Fruit fly (Drosophila melanogaster) whole organism, embryonic: ENCODE measurements around the gene CG44838.

Experiments
- Atf-2 ChIP-seq: fragments of 200-800 bp; sonication (Bioruptor generic); optimal IDR thresholded peaks from 2 replicates; lab custom pipeline; 2016; ENCODE audit warnings: missing biosample characterization, missing genetic modification characterization
- BEAF-32 ChIP-seq: fragments of 200-800 bp; sonication (Bioruptor generic); optimal IDR thresholded peaks from 3 replicates; lab custom pipeline; 2017; ENCODE audit warnings: missing biosample characterization, missing genetic modification characterization, mild to moderate bottlenecking, moderate library complexity, missing genetic modification reagents
- CG10267 ChIP-seq: fragments of 200-800 bp; sonication (Bioruptor generic); optimal IDR thresholded peaks from 2 replicates; lab custom pipeline; 2018; ENCODE audit warnings: missing biosample characterization, mild to moderate bottlenecking, missing genetic modification characterization, moderate library complexity
- CG13123 ChIP-seq: fragments of 200-800 bp; sonication (Bioruptor generic); optimal IDR thresholded peaks from 2 replicates; lab custom pipeline; 2016; ENCODE audit warnings: missing biosample characterization, missing genetic modification characterization
- CG13775 ChIP-seq: fragments of 200-800 bp; sonication (Bioruptor generic); optimal IDR thresholded peaks from 3 replicates; lab custom pipeline; 2017; ENCODE audit warnings: missing biosample characterization, mild to moderate bottlenecking, missing genetic modification characterization
- CG13894 ChIP-seq: fragments of 200-800 bp; sonication (Bioruptor generic); optimal IDR thresholded peaks from 3 replicates; lab custom pipeline; 2018; ENCODE audit warnings: missing biosample characterization, mild to moderate bottlenecking, missing genetic modification characterization, moderate library complexity
- CG14050 ChIP-seq: fragments of 200-800 bp; sonication (Bioruptor generic); IDR thresholded peaks from 3 replicates; pipeline ENCODE4 v1.3.6; 2022; ENCODE audit warnings: missing biosample characterization, missing genetic modification characterization
- CG15514 ChIP-seq: fragments of 200-800 bp; sonication (Bioruptor generic); optimal IDR thresholded peaks from 3 replicates; lab custom pipeline; 2017; ENCODE audit warnings: missing biosample characterization, missing genetic modification characterization, mild to moderate bottlenecking, moderate library complexity, missing genetic modification reagents
- CG17186 ChIP-seq: fragments of 200-800 bp; sonication (Bioruptor generic); optimal IDR thresholded peaks from 3 replicates; lab custom pipeline; 2017; ENCODE audit warnings: missing biosample characterization, missing genetic modification reagents, missing genetic modification characterization
- CG17802 ChIP-seq: fragments of 200-800 bp; sonication (Bioruptor generic); optimal IDR thresholded peaks from 2 replicates; lab custom pipeline; 2018; ENCODE audit warnings: missing biosample characterization, mild to moderate bottlenecking, missing genetic modification characterization, moderate library complexity
- CG18476 ChIP-seq: fragments of 200-800 bp; sonication (Bioruptor generic); optimal IDR thresholded peaks from 2 replicates; lab custom pipeline; 2016; ENCODE audit warnings: missing biosample characterization, mild to moderate bottlenecking, missing genetic modification characterization
- CG2116 ChIP-seq: fragments of 200-800 bp; sonication (Bioruptor generic); optimal IDR thresholded peaks from 3 replicates; lab custom pipeline; 2018; ENCODE audit warnings: missing biosample characterization, mild to moderate bottlenecking, missing genetic modification characterization
- CG2199 ChIP-seq: fragments of 200-800 bp; sonication (Bioruptor generic); IDR thresholded peaks from 3 replicates; pipeline ENCODE4 v1.3.6; 2022; ENCODE audit warnings: missing biosample characterization, missing genetic modification characterization
- CG2875 ChIP-seq: fragments of 200-800 bp; sonication (Bioruptor generic); optimal IDR thresholded peaks from 2 replicates; lab custom pipeline; 2017; ENCODE audit warnings: missing biosample characterization, mild to moderate bottlenecking, missing genetic modification characterization, missing genetic modification reagents
- CG32532 ChIP-seq: fragments of 200-800 bp; sonication (Bioruptor generic); IDR thresholded peaks from 2 replicates; pipeline ENCODE4 v1.3.6; 2022; ENCODE audit warnings: missing biosample characterization, missing genetic modification characterization
- CG33213 ChIP-seq: fragments of 200-800 bp; sonication (Bioruptor generic); optimal IDR thresholded peaks from 3 replicates; lab custom pipeline; 2016; ENCODE audit warnings: missing biosample characterization, missing genetic modification characterization
- CG33557 ChIP-seq: fragments of 200-800 bp; sonication (Bioruptor generic); optimal IDR thresholded peaks from 2 replicates; lab custom pipeline; 2019; ENCODE audit warnings: missing biosample characterization, mild to moderate bottlenecking, missing genetic modification characterization, moderate library complexity
- CG5245 ChIP-seq: fragments of 200-800 bp; sonication (Bioruptor generic); optimal IDR thresholded peaks from 3 replicates; lab custom pipeline; 2016; ENCODE audit warnings: missing biosample characterization, missing genetic modification characterization
- CG8924 ChIP-seq: fragments of 200-800 bp; optimal IDR thresholded peaks from 3 replicates; lab custom pipeline; 2019; ENCODE audit warnings: missing biosample characterization, mild to moderate bottlenecking, missing genetic modification characterization, moderate library complexity
- CG8944 ChIP-seq: fragments of 200-800 bp; sonication (Bioruptor generic); optimal IDR thresholded peaks from 3 replicates; lab custom pipeline; 2016; ENCODE audit warnings: missing biosample characterization, missing genetic modification characterization
- D19A ChIP-seq: fragments of 200-800 bp; optimal IDR thresholded peaks from 3 replicates; lab custom pipeline; 2019; ENCODE audit warnings: missing biosample characterization, mild to moderate bottlenecking, missing genetic modification characterization, moderate library complexity
- Dp ChIP-seq: fragments of 200-800 bp; sonication (Bioruptor generic); optimal IDR thresholded peaks from 2 replicates; lab custom pipeline; 2018; ENCODE audit warnings: missing biosample characterization, mild to moderate bottlenecking, missing genetic modification characterization, moderate library complexity
- Fer1 ChIP-seq: fragments of 200-800 bp; sonication (Bioruptor generic); optimal IDR thresholded peaks from 2 replicates; lab custom pipeline; 2017; ENCODE audit warnings: missing biosample characterization, mild to moderate bottlenecking, missing genetic modification characterization
- Fer3 ChIP-seq: fragments of 200-800 bp; sonication (Bioruptor generic); optimal IDR thresholded peaks from 2 replicates; lab custom pipeline; 2018; ENCODE audit warnings: missing biosample characterization, mild to moderate bottlenecking, missing genetic modification characterization, moderate library complexity
- Kr ChIP-seq: fragments of 200-800 bp; sonication (Bioruptor generic); optimal IDR thresholded peaks from 2 replicates; lab custom pipeline; 2017; ENCODE audit warnings: missing biosample characterization, mild to moderate bottlenecking, missing genetic modification characterization
- Oli ChIP-seq: fragments of 200-800 bp; sonication (Bioruptor generic); optimal IDR thresholded peaks from 2 replicates; lab custom pipeline; 2018; ENCODE audit warnings: missing biosample characterization, mild to moderate bottlenecking, missing genetic modification characterization, moderate library complexity
- Ptx1 ChIP-seq: fragments of 200-800 bp; sonication (Bioruptor generic); IDR thresholded peaks from 2 replicates; pipeline ENCODE4 v1.3.6; 2022; ENCODE audit warnings: missing biosample characterization, missing genetic modification characterization
- Rfx ChIP-seq: fragments of 200-800 bp; sonication (Bioruptor generic); IDR thresholded peaks from 2 replicates; pipeline ENCODE4 v1.3.6; 2022; ENCODE audit warnings: missing biosample characterization, missing genetic modification characterization
- Sry-δ ChIP-seq: fragments of 200-800 bp; sonication (Bioruptor generic); optimal IDR thresholded peaks from 2 replicates; lab custom pipeline; 2016; ENCODE audit warnings: missing biosample characterization, missing genetic modification characterization
- Xbp1 ChIP-seq: fragments of 200-800 bp; sonication (Bioruptor generic); optimal IDR thresholded peaks from 3 replicates; lab custom pipeline; 2016; ENCODE audit warnings: missing biosample characterization, mild to moderate bottlenecking, missing genetic modification characterization
- aop ChIP-seq: fragments of 200-800 bp; sonication (Bioruptor generic); IDR thresholded peaks from 2 replicates; pipeline ENCODE4 v1.3.6; 2022; ENCODE audit warnings: missing biosample characterization, missing genetic modification characterization
- bcd ChIP-seq: fragments of 200-800 bp; sonication (Bioruptor generic); optimal IDR thresholded peaks from 2 replicates; lab custom pipeline; 2017; ENCODE audit warnings: missing biosample characterization, mild to moderate bottlenecking, missing genetic modification characterization
- eyg ChIP-seq: fragments of 200-800 bp; sonication (Bioruptor generic); optimal IDR thresholded peaks from 3 replicates; lab custom pipeline; 2016; ENCODE audit warnings: missing biosample characterization, missing genetic modification characterization
- gcm ChIP-seq: fragments of 200-800 bp; sonication (Bioruptor generic); optimal IDR thresholded peaks from 2 replicates; lab custom pipeline; 2019; ENCODE audit warnings: missing biosample characterization, mild to moderate bottlenecking, missing genetic modification characterization, moderate library complexity
- ham ChIP-seq: fragments of 200-800 bp; sonication (Bioruptor generic); IDR thresholded peaks from 2 replicates; pipeline ENCODE4 v1.3.6; 2022; ENCODE audit warnings: missing biosample characterization, missing genetic modification characterization
- hbn ChIP-seq: fragments of 200-800 bp; sonication (Bioruptor generic); IDR thresholded peaks from 2 replicates; pipeline ENCODE4 v1.3.6; 2022; ENCODE audit warnings: missing biosample characterization, missing genetic modification characterization; ENCODE audit not compliant: partially characterized antibody
- her ChIP-seq: fragments of 200-800 bp; sonication (Bioruptor generic); optimal IDR thresholded peaks from 2 replicates; lab custom pipeline; 2016; ENCODE audit warnings: missing biosample characterization, missing genetic modification characterization
- inv ChIP-seq: fragments of 200-800 bp; sonication (Bioruptor generic); IDR thresholded peaks from 2 replicates; pipeline ENCODE4 v1.3.6; 2022; ENCODE audit warnings: missing biosample characterization, missing genetic modification characterization; ENCODE audit not compliant: partially characterized antibody
- ken ChIP-seq: fragments of 200-800 bp; sonication (Bioruptor generic); IDR thresholded peaks from 3 replicates; pipeline ENCODE4 v1.3.6; 2022; ENCODE audit warnings: missing biosample characterization, missing genetic modification characterization
- knrl ChIP-seq: fragments of 200-800 bp; sonication (Bioruptor generic); IDR thresholded peaks from 3 replicates; pipeline ENCODE4 v1.3.6; 2022; ENCODE audit warnings: missing biosample characterization, missing genetic modification characterization; ENCODE audit not compliant: partially characterized antibody
- nau ChIP-seq: fragments of 200-800 bp; sonication (Bioruptor generic); optimal IDR thresholded peaks from 3 replicates; lab custom pipeline; 2017; ENCODE audit warnings: missing biosample characterization, mild to moderate bottlenecking, missing genetic modification characterization, missing genetic modification reagents
- nerfin-1 ChIP-seq: fragments of 200-800 bp; sonication (Bioruptor generic); optimal IDR thresholded peaks from 3 replicates; lab custom pipeline; 2019; ENCODE audit warnings: missing biosample characterization, mild to moderate bottlenecking, missing genetic modification characterization, moderate library complexity
- p53 ChIP-seq: fragments of 200-800 bp; sonication (Bioruptor generic); optimal IDR thresholded peaks from 2 replicates; lab custom pipeline; 2016; ENCODE audit warnings: missing biosample characterization, missing genetic modification characterization
- prd ChIP-seq, 3 experiments: fragments of >200 bp in 2 of 3; fragments of 200-800 bp in 1 of 3; sonication (Bioruptor generic) in 1 of 3; optimal IDR thresholded peaks in 2 of 3; IDR thresholded peaks in 1 of 3; 2 replicates in 2 of 3; 3 replicates in 1 of 3; pipeline versions ENCODE4 v1.3.6 to Lab custom; 2017 to 2022; ENCODE audit warnings: missing biosample characterization in 1 of 3, missing genetic modification characterization in 1 of 3
- sisA ChIP-seq: fragments of 200-800 bp; sonication (Bioruptor generic); IDR thresholded peaks from 2 replicates; pipeline ENCODE4 v1.3.6; 2022; ENCODE audit warnings: missing biosample characterization, missing genetic modification characterization
- slp2 ChIP-seq: fragments of 200-800 bp; sonication (Bioruptor generic); optimal IDR thresholded peaks from 2 replicates; lab custom pipeline; 2016; ENCODE audit warnings: missing biosample characterization, missing genetic modification characterization
- stc ChIP-seq: fragments of 200-800 bp; sonication (Bioruptor generic); IDR thresholded peaks from 2 replicates; pipeline ENCODE4 v1.3.6; 2022; ENCODE audit warnings: missing biosample characterization, missing genetic modification characterization
- stwl ChIP-seq: fragments of 200-800 bp; sonication (Bioruptor generic); optimal IDR thresholded peaks from 3 replicates; lab custom pipeline; 2018; ENCODE audit warnings: missing biosample characterization, mild to moderate bottlenecking, missing genetic modification characterization, moderate library complexity
- wek ChIP-seq: fragments of 200-800 bp; sonication (Bioruptor generic); optimal IDR thresholded peaks from 3 replicates; lab custom pipeline; 2018; ENCODE audit warnings: missing biosample characterization, mild to moderate bottlenecking, missing genetic modification characterization, moderate library complexity

Gene CG44838

DNA sequence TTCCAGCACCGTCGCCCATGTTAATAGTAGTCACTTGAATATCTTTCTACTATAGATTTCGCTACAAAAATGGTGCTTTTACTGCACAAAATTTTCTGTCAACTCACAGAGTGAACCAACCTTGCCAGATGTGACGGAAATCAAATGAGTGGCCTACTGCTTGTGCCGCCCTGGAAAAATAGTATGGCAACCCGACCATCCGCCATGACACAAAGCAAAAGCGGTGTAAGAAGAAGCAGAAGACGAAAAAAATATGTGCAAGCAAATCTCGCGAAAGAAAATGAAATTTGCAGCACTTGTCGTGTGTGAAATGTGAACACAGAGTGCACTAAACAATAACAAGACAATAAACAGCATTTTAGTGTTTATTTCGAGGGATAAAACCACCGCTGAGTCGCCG, 16.0 kb downstream of the CG44838 start, which contains the start of the genes Uch-L5 and Jarid2 (continued):
- TF ChIP-seq CG2875 (GFP tag; lab: Kevin White, UChicago) (peak; percentile 2), nau (GFP tag; lab: Kevin White, UChicago) (no peak), CG14050 (GFP tag; lab: Robert Waterston, UW) (no peak), p53 (GFP tag; lab: Kevin White, UChicago) (peak; percentile 55), ham (GFP tag; lab: Robert Waterston, UW) (no peak), CG5245 (GFP tag; lab: Kevin White, UChicago) (peak; percentile 41), bcd (GFP tag; lab: Kevin White, UChicago) (peak; percentile 52), CG2199 (no peak), stwl (tag; lab: Kevin White, UChicago) (peak; percentile 93), gcm (GFP tag; lab: Kevin White, UChicago) (peak; percentile 17), D19A (tag; lab: Kevin White, UChicago) (no peak), CG17186 (GFP tag; lab: Kevin White, UChicago) (peak; percentile 75), CG33213 (GFP tag; lab: Kevin White, UChicago) (no peak), CG13123 (GFP tag; lab: Kevin White, UChicago) (peak; percentile 41), knrl (GFP tag; lab: Robert Waterston, UW) (no peak), eyg (GFP tag; lab: Kevin White, UChicago) (peak; percentile 5), Kr (GFP tag; lab: Kevin White, UChicago) (no peak), CG13894 (tag; lab: Kevin White, UChicago) (no peak), sisA (GFP tag; lab: Robert Waterston, UW) (peak; percentile 49), ken (GFP tag; lab: Robert Waterston, UW) (0 out of 3 replicates have a peak, but pooled peaks have one; percentile 47), aop (GFP tag; lab: Robert Waterston, UW) (no peak), Atf-2 (GFP tag; lab: Kevin White, UChicago) (peak; percentile 9), CG18476 (GFP tag; lab: Kevin White, UChicago) (no peak), her (GFP tag; lab: Kevin White, UChicago) (peak; percentile 79), CG10267 (tag; lab: Kevin White, UChicago) (peak; percentile 71), Fer1 (GFP tag; lab: Kevin White, UChicago) (peak; percentile 44), CG15514 (peak; percentile 85), wek (GFP tag; lab: Kevin White, UChicago) (peak; percentile 49), Oli (tag; lab: Kevin White, UChicago) (no peak), Dp (GFP tag; lab: Kevin White, UChicago) (peak; percentile 62), Ptx1 (GFP tag; lab: Robert Waterston, UW) (0 out of 2 replicates have a peak, but pooled peaks have one; percentile 23), CG33557 (GFP tag; lab: Kevin White, UChicago) (peak; percentile 7), CG8944 (peak; percentile 29), prd (optimal IDR thresholded peaks at IDR 0.05; lab: Kevin White, UChicago) (no peak), prd (GFP tag; IDR thresholded peaks at IDR 0.05; lab: Robert Waterston, UW) (0 out of 3 replicates have a peak, but pooled peaks have one; percentile 27), CG8924 (peak; percentile 58), hbn (GFP tag; lab: Robert Waterston, UW) (no peak), BEAF-32 (peak; percentile 50), Fer3 (tag; lab: Kevin White, UChicago) (no peak), slp2 (GFP tag; lab: Kevin White, UChicago) (peak; percentile 45), CG32532 (GFP tag; lab: Robert Waterston, UW) (0 out of 2 replicates have a peak, but pooled peaks have one; percentile 23), Rfx (GFP tag; lab: Robert Waterston, UW) (peak; percentile 78), nerfin-1 (peak; percentile 27), CG17802 (tag; lab: Kevin White, UChicago) (no peak), inv (GFP tag; lab: Robert Waterston, UW) (peak; percentile 41; the same call in 1 of the 2 replicates), Sry-δ (GFP tag; lab: Kevin White, UChicago) (peak; percentile 62), Xbp1 (GFP tag; lab: Kevin White, UChicago) (peak; percentile 68), CG2116 (peak; percentile 63), stc (GFP tag; lab: Robert Waterston, UW) (no peak), CG13775 (GFP tag; lab: Kevin White, UChicago) (no peak)
